Worm (Caenorhabditis elegans): ENCODE measurements around the gene T10H9.1.

The T10H9.1 gene

ce11 chrV:6650508-6650907, 1.1 kb downstream of the T10H9.1 start:
- TF ChIP-seq unc-62 (GFP tag; optimal IDR thresholded peaks at IDR 0.05 in 1 of 2) (peak in 1 of 2 experiments; percentile 93), unc-62 (tag; optimal IDR thresholded peaks at IDR 0.05) (no peak), nhr-102 (tag; optimal IDR thresholded peaks at IDR 0.05) (no peak)

ce11 chrV:6652051-6652450, 2.6 kb downstream of the T10H9.1 start, which contains the start of gene T10H9.8:
Gene T10H9.8, plus strand, starts transcription at chrV:6652351.
- no peak for TF ChIP-seq zfp-2 (tag; optimal IDR thresholded peaks at IDR 0.05)
- peak; percentile 21 for TF ChIP-seq T20F7.1 (GFP tag; optimal IDR thresholded peaks at IDR 0.05)
- peak; percentile 80 for TF ChIP-seq aha-1 (tag)
- peak; percentile 40 for TF ChIP-seq hlh-30 (tag; optimal IDR thresholded peaks at IDR 0.05; ENCODE audit: insufficient read depth)
- TF ChIP-seq lin-39 (tag; optimal IDR thresholded peaks at IDR 0.05) = no peak
- TF ChIP-seq nhr-28 (tag; optimal IDR thresholded peaks at IDR 0.05) = peak; percentile 22
- TF ChIP-seq dmd-6 (GFP tag; IDR thresholded peaks at IDR 0.05) = peak; percentile 25; the same call in 1 of the 2 replicates
- peak; percentile 56 for TF ChIP-seq cey-2 (tag; optimal IDR thresholded peaks at IDR 0.05; ENCODE audit: borderline replicate concordance, insufficient read depth)

DNA sequence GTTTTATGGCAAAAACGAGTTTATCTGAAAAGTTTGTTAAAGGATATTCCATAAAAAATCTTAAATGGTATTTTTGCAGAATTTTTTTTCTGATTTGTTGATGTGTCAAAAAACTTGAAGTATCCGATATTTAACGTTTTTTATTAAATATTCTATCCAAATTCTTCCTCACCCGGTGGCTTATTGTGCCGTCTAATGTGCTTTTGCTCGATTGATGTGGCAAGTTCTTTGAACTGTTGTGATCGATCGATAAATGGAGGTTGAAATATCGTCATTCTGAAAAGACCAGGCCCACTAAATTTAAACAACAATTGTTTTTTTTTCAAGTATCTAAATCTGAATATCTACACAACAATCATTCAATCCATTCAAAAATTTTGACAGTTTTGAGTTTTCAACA, 5.8 kb downstream of the T10H9.1 start, which contains the start of gene syx-18:
syx-18 (minus strand) TSS at position 276 of the 400 bp plus-strand sequence.
- TF ChIP-seq egl-27 (tag; optimal IDR thresholded peaks at IDR 0.05) = no peak
- TF ChIP-seq lin-39 (tag; optimal IDR thresholded peaks at IDR 0.05) = no peak
- TF ChIP-seq nhr-48 (tag; optimal IDR thresholded peaks at IDR 0.05) = no peak
- no peak for TF ChIP-seq daf-16 (GFP tag; optimal IDR thresholded peaks at IDR 0.05)
- peak; percentile 25 for TF ChIP-seq daf-16 (tag; optimal IDR thresholded peaks at IDR 0.05)
- no peak for TF ChIP-seq egl-43 (GFP tag; IDR thresholded peaks at IDR 0.05)
- peak; percentile 17 for TF ChIP-seq mep-1 (tag; optimal IDR thresholded peaks at IDR 0.05)
- no peak for TF ChIP-seq daf-8 (GFP tag; IDR thresholded peaks at IDR 0.05)
- peak; percentile 28 for TF ChIP-seq duxl-1 (tag; optimal IDR thresholded peaks at IDR 0.05; ENCODE audit: poor library complexity)
- peak; percentile 34 for TF ChIP-seq dve-1 (tag; optimal IDR thresholded peaks at IDR 0.05; ENCODE audit: insufficient read depth)
- peak; percentile 27; the same call in 1 of the 2 replicates for TF ChIP-seq Y75B8A.6 (GFP tag; IDR thresholded peaks at IDR 0.05)
- peak; percentile 3 for TF ChIP-seq hlh-30 (tag; optimal IDR thresholded peaks at IDR 0.05; ENCODE audit: insufficient read depth)
- no peak for TF ChIP-seq hif-1 (tag; optimal IDR thresholded peaks at IDR 0.05)
- TF ChIP-seq dmd-9 (GFP tag; IDR thresholded peaks at IDR 0.05) = 0 out of 2 replicates have a peak, but pooled peaks have one; percentile 4
- no peak for TF ChIP-seq nhr-6 (tag; optimal IDR thresholded peaks at IDR 0.05)
- peak in 1 of 2 experiments; percentile 53 for TF ChIP-seq lsy-2 (tag; optimal IDR thresholded peaks at IDR 0.05)
- no peak for TF ChIP-seq pha-4 (GFP tag; IDR thresholded peaks at IDR 0.05)
- TF ChIP-seq pha-4 (tag; optimal IDR thresholded peaks at IDR 0.05) = no peak
- peak; percentile 8 for TF ChIP-seq lin-13 (GFP tag; optimal IDR thresholded peaks at IDR 0.05)
- peak; percentile 40; the same call in 1 of the 2 replicates for TF ChIP-seq T26A8.4 (GFP tag; IDR thresholded peaks at IDR 0.05)

ce11 chrV:6656451-6657115, 7.2 kb downstream of the T10H9.1 start, which contains the start of gene snb-1:
Gene snb-1, minus strand, starts transcription at chrV:6656501.
- peak; percentile 40 for TF ChIP-seq ama-1 (optimal IDR thresholded peaks at IDR 0.05)
- TF ChIP-seq mes-2 (tag; optimal IDR thresholded peaks at IDR 0.05; ENCODE audit: poor library complexity, severe bottlenecking) = peak; percentile 70
- TF ChIP-seq dpl-1 (GFP tag; optimal IDR thresholded peaks at IDR 0.05) = peak; percentile 43
- no peak for TF ChIP-seq pqm-1 (tag; optimal IDR thresholded peaks at IDR 0.05)
- peak; percentile 38 for TF ChIP-seq nhr-48 (tag; optimal IDR thresholded peaks at IDR 0.05)
- TF ChIP-seq lim-7 (GFP tag; IDR thresholded peaks at IDR 0.05) = no peak
- TF ChIP-seq duxl-1 (tag; optimal IDR thresholded peaks at IDR 0.05; ENCODE audit: poor library complexity) = no peak
- peak; percentile 70 for TF ChIP-seq nhr-28 (tag; optimal IDR thresholded peaks at IDR 0.05)
- TF ChIP-seq mdt-29 (GFP tag; IDR thresholded peaks at IDR 0.05) = no peak
- TF ChIP-seq snpc-1.2 (GFP tag; IDR thresholded peaks at IDR 0.05) = no peak
- no peak for TF ChIP-seq dmd-9 (GFP tag; IDR thresholded peaks at IDR 0.05)
- TF ChIP-seq nhr-41 (GFP tag; IDR thresholded peaks at IDR 0.05) = no peak
- peak in 1 of 2 experiments; percentile 95 for TF ChIP-seq unc-62 (GFP tag; optimal IDR thresholded peaks at IDR 0.05 in 1 of 2)
- no peak for TF ChIP-seq unc-62 (tag; optimal IDR thresholded peaks at IDR 0.05)
- no peak for TF ChIP-seq gei-8 (GFP tag; optimal IDR thresholded peaks at IDR 0.05)
- TF ChIP-seq Y105C5A.15 (GFP tag; IDR thresholded peaks at IDR 0.05) = no peak
- peak; percentile 74 for TF ChIP-seq nhr-25 (tag; optimal IDR thresholded peaks at IDR 0.05; ENCODE audit: borderline replicate concordance, insufficient read depth)
- peak; percentile 22 for TF ChIP-seq nhr-11 (tag; optimal IDR thresholded peaks at IDR 0.05)
- peak; percentile 69 for TF ChIP-seq mep-1 (tag; optimal IDR thresholded peaks at IDR 0.05)
- TF ChIP-seq jun-1 (tag; optimal IDR thresholded peaks at IDR 0.05) = no peak
- TF ChIP-seq skn-1 (tag; optimal IDR thresholded peaks at IDR 0.05) = no peak
- no peak for TF ChIP-seq lin-38 (GFP tag; IDR thresholded peaks at IDR 0.05)

All from whole organism, L4 larva.